Worm (Caenorhabditis elegans) whole organism, late embryonic: Measurements from ENCODE around the gene F49E2.2.

Source experiments
- C38D4.7 ChIP-seq: fragments of 200-800 bp; sonication (Bioruptor generic); optimal IDR thresholded peaks from 2 replicates; lab custom pipeline; 2018; ENCODE audit warnings: mild to moderate bottlenecking, missing genetic modification characterization, moderate library complexity, missing compliant biosample characterization
- F13H6.1 ChIP-seq: sonication (generic microtip); optimal IDR thresholded peaks from 2 replicates; lab custom pipeline; 2016; ENCODE audit warnings: missing genetic modification characterization, missing compliant biosample characterization
- T23F11.4 ChIP-seq: fragments of 200-800 bp; sonication (Bioruptor generic); optimal IDR thresholded peaks from 2 replicates; lab custom pipeline; 2018; ENCODE audit warnings: mild to moderate bottlenecking, missing genetic modification characterization, missing compliant biosample characterization
- Y22D7AL.16 ChIP-seq: sonication (generic microtip); optimal IDR thresholded peaks from 2 replicates; lab custom pipeline; 2016; ENCODE audit warnings: missing genetic modification characterization, missing compliant biosample characterization
- ceh-18 ChIP-seq: sonication (generic microtip); optimal IDR thresholded peaks from 2 replicates; lab custom pipeline; 2016; ENCODE audit warnings: missing genetic modification characterization, missing compliant biosample characterization
- ceh-19 ChIP-seq: fragments of 200-800 bp; sonication (Bioruptor generic); optimal IDR thresholded peaks from 2 replicates; lab custom pipeline; 2018; ENCODE audit warnings: mild to moderate bottlenecking, missing genetic modification characterization, missing compliant biosample characterization
- ceh-2 ChIP-seq: sonication (generic microtip); optimal IDR thresholded peaks from 2 replicates; lab custom pipeline; 2016; ENCODE audit warnings: missing genotype, missing genetic modification characterization, missing compliant biosample characterization
- ceh-24 ChIP-seq: sonication (generic microtip); optimal IDR thresholded peaks from 2 replicates; lab custom pipeline; 2016; ENCODE audit warnings: mild to moderate bottlenecking, missing genetic modification characterization, missing compliant biosample characterization
- ceh-30 ChIP-seq: fragments of 150-350 bp; optimal IDR thresholded peaks from 2 replicates; lab custom pipeline; 2014; ENCODE audit warnings: missing biosample characterization, missing genetic modification characterization
- ceh-31 ChIP-seq: sonication (generic microtip); optimal IDR thresholded peaks from 2 replicates; lab custom pipeline; 2016; ENCODE audit warnings: missing genetic modification characterization, missing compliant biosample characterization
- ceh-34 ChIP-seq: sonication (generic microtip); optimal IDR thresholded peaks from 2 replicates; lab custom pipeline; 2016; ENCODE audit warnings: mild to moderate bottlenecking, missing genetic modification characterization, missing compliant biosample characterization
- ceh-6 ChIP-seq: fragments of 200-800 bp; sonication (Bioruptor generic); optimal IDR thresholded peaks from 2 replicates; lab custom pipeline; 2018; ENCODE audit warnings: mild to moderate bottlenecking, missing genetic modification characterization, missing compliant biosample characterization
- dmd-4 ChIP-seq: sonication (generic microtip); optimal IDR thresholded peaks from 2 replicates; lab custom pipeline; 2016; ENCODE audit warnings: borderline replicate concordance, missing genetic modification characterization, missing compliant biosample characterization
- dve-1 ChIP-seq: sonication (generic microtip); optimal IDR thresholded peaks from 2 replicates; lab custom pipeline; 2017; ENCODE audit warnings: antibody characterized with exemption, mild to moderate bottlenecking, missing genetic modification characterization, missing compliant biosample characterization
- elt-2 ChIP-seq: sonication (generic microtip); optimal IDR thresholded peaks from 2 replicates; lab custom pipeline; 2016; ENCODE audit warnings: missing genetic modification reagents, missing genetic modification characterization, missing compliant biosample characterization
- elt-4 ChIP-seq: sonication (generic microtip); optimal IDR thresholded peaks from 2 replicates; lab custom pipeline; 2016; ENCODE audit warnings: missing genetic modification characterization, missing compliant biosample characterization
- eyg-1 ChIP-seq: sonication (generic microtip); optimal IDR thresholded peaks from 2 replicates; lab custom pipeline; 2016; ENCODE audit warnings: missing genotype, missing genetic modification characterization, missing compliant biosample characterization
- gmeb-2 ChIP-seq: sonication (generic microtip); optimal IDR thresholded peaks from 2 replicates; lab custom pipeline; 2016; ENCODE audit warnings: missing genetic modification characterization, inconsistent platforms, missing compliant biosample characterization
- hlh-13 ChIP-seq: fragments of 200-800 bp; sonication (Bioruptor generic); optimal IDR thresholded peaks from 2 replicates; lab custom pipeline; 2018; ENCODE audit warnings: mild to moderate bottlenecking, missing genetic modification characterization, missing compliant biosample characterization
- hlh-15 ChIP-seq: sonication (generic microtip); optimal IDR thresholded peaks from 2 replicates; lab custom pipeline; 2016; ENCODE audit warnings: missing genetic modification characterization, missing compliant biosample characterization
- hlh-8 ChIP-seq: sonication (generic microtip); optimal IDR thresholded peaks from 2 replicates; lab custom pipeline; 2016; ENCODE audit warnings: missing genotype, missing genetic modification characterization, missing compliant biosample characterization
- lim-6 ChIP-seq: sonication (generic microtip); optimal IDR thresholded peaks from 2 replicates; lab custom pipeline; 2016; ENCODE audit warnings: missing genetic modification characterization, missing compliant biosample characterization
- madf-2 ChIP-seq: sonication (generic microtip); optimal IDR thresholded peaks from 2 replicates; lab custom pipeline; 2017; ENCODE audit warnings: missing genetic modification characterization, missing compliant biosample characterization
- nfya-1 ChIP-seq: sonication (generic microtip); optimal IDR thresholded peaks from 2 replicates; lab custom pipeline; 2017; ENCODE audit warnings: missing genetic modification characterization, mild to moderate bottlenecking, missing compliant biosample characterization, antibody characterized with exemption, moderate library complexity
- nhr-11 ChIP-seq: fragments of 150-350 bp; optimal IDR thresholded peaks from 2 replicates; lab custom pipeline; 2014; ENCODE audit warnings: missing biosample characterization, missing genetic modification characterization
- npax-4 ChIP-seq: sonication (generic microtip); optimal IDR thresholded peaks from 2 replicates; lab custom pipeline; 2016; ENCODE audit warnings: missing genetic modification characterization, missing compliant biosample characterization
- odd-2 ChIP-seq: sonication (generic microtip); optimal IDR thresholded peaks from 2 replicates; lab custom pipeline; 2017; ENCODE audit warnings: antibody characterized with exemption, mild to moderate bottlenecking, missing genetic modification characterization, missing compliant biosample characterization
- pat-9 ChIP-seq: fragments of 200-800 bp; sonication (Bioruptor generic); optimal IDR thresholded peaks from 2 replicates; lab custom pipeline; 2018; ENCODE audit warnings: mild to moderate bottlenecking, missing genetic modification characterization, moderate library complexity, missing compliant biosample characterization
- pha-2 ChIP-seq: sonication (generic microtip); optimal IDR thresholded peaks from 2 replicates; lab custom pipeline; 2017; ENCODE audit warnings: mild to moderate bottlenecking, missing genetic modification characterization, missing compliant biosample characterization
- pros-1 ChIP-seq: fragments of 150-350 bp; optimal IDR thresholded peaks from 2 replicates; lab custom pipeline; 2014; ENCODE audit warnings: missing biosample characterization, missing genetic modification reagents, missing genetic modification characterization
- ref-2 ChIP-seq: sonication (generic microtip); optimal IDR thresholded peaks from 2 replicates; lab custom pipeline; 2016; ENCODE audit warnings: missing genetic modification characterization, missing compliant biosample characterization
- sox-2 ChIP-seq: fragments of 200-800 bp; sonication (Bioruptor generic); IDR thresholded peaks from 2 replicates; pipeline ENCODE4 v1.3.6; 2022; ENCODE audit warnings: missing genetic modification reagents, missing genetic modification characterization, missing compliant biosample characterization
- sox-4 ChIP-seq: sonication (generic microtip); optimal IDR thresholded peaks from 2 replicates; lab custom pipeline; 2017; ENCODE audit warnings: mild to moderate bottlenecking, missing genetic modification characterization, inconsistent platforms, missing compliant biosample characterization
- tbx-2 ChIP-seq: sonication (generic microtip); optimal IDR thresholded peaks from 2 replicates; lab custom pipeline; 2016; ENCODE audit warnings: missing genetic modification characterization, missing compliant biosample characterization
- tbx-7 ChIP-seq: sonication (generic microtip); optimal IDR thresholded peaks from 2 replicates; lab custom pipeline; 2016; ENCODE audit warnings: missing genotype, missing genetic modification characterization, missing compliant biosample characterization
- ttx-3 ChIP-seq: sonication (generic microtip); optimal IDR thresholded peaks from 2 replicates; lab custom pipeline; 2016; ENCODE audit warnings: missing genetic modification reagents, missing genetic modification characterization, missing compliant biosample characterization
- unc-3 ChIP-seq, 2 experiments: fragments of 200-800 bp in 1 of 2; sonication (Bioruptor generic) in 1 of 2; sonication (generic microtip) in 1 of 2; conservative IDR thresholded peaks in 1 of 2; optimal IDR thresholded peaks in 1 of 2; 2 replicates each; pipeline versions ENCODE4 v1.3.6 to Lab custom; 2016 to 2022; ENCODE audit warnings: missing compliant biosample characterization in 2 of 2, missing genetic modification characterization in 2 of 2, missing genetic modification reagents in 1 of 2
- unc-42 ChIP-seq: sonication (generic microtip); optimal IDR thresholded peaks from 2 replicates; lab custom pipeline; 2016; ENCODE audit warnings: missing genotype, missing genetic modification characterization, missing compliant biosample characterization
- unc-55 ChIP-seq: sonication (generic microtip); optimal IDR thresholded peaks from 2 replicates; lab custom pipeline; 2017; ENCODE audit warnings: missing biosample characterization, missing genetic modification reagents, missing genetic modification characterization

F49E2.2 gene

DNA sequence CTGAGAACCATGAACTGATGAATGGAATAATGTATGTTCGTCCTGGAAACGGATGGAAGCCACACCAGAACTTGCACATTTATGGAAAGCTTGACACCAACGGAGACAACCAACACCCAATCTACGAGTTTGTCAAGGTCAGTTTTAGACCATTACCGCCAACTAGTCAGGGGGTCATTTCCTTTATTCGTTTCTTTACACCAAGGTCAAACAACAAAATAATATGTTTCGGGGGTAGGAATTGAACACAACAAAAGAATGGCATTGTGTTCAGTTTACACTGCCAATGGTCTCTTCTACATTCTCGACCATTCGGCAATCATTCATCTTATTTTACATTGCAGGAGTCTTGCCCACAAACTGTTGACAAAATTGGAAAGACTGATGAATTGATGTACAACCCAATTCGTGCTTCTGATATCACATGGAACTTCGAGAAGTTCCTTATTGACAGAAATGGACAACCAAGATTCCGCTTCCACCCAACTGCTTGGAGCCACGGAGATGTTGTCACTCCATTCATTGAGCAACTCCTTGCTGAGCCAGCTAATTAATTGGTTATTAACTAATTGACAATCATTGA, 19.1 kb downstream of the F49E2.2 start:
- TF ChIP-seq unc-42 (tag; lab: Kevin White, UChicago) (no peak), pha-2 (tag; lab: Kevin White, UChicago) (no peak), ceh-19 (GFP tag; lab: Kevin White, UChicago) (no peak), ceh-18 (no peak), dve-1 (tag; lab: Kevin White, UChicago) (no peak)
- TF ChIP-seq, all 69 proteins: peak for 0

DNA sequence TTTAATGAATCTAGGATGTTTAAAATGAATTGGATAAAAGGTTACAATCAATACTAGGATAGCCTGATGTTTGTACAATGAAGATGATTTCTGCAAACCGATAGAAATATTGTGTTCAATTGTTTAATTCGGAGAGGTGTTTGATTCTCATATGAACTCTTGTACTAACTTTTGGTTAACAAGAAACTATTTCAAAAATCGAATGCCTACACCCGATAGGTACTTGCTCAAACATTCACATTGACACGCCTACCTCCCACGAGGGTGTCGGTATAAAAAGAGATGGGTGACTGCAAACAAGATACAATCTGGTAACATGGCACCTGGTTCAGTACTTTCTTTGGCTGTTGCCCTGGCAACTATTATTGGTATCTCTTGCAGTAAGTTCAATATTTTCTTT, 21.1 kb downstream of the F49E2.2 start, which contains the start of gene gpx-3:
Gene gpx-3, plus strand, starts transcription at position 301 of the 400 bp plus-strand sequence.
- TF ChIP-seq pha-2 (tag; lab: Kevin White, UChicago): no peak
- TF ChIP-seq tbx-2 (tag; lab: Kevin White, UChicago): no peak
- TF ChIP-seq nhr-11 (tag; lab: Kevin White, UChicago): no peak
- TF ChIP-seq eyg-1: no peak
- no peak for TF ChIP-seq ttx-3
- TF ChIP-seq hlh-15: no peak
- TF ChIP-seq dmd-4 (tag; lab: Kevin White, UChicago): no peak
- TF ChIP-seq unc-3 (GFP tag; conservative IDR thresholded peaks at IDR 0.05; lab: Robert Waterston, UW): no peak
- TF ChIP-seq unc-3 (tag; optimal IDR thresholded peaks at IDR 0.05; lab: Kevin White, UChicago): no peak
- no peak for TF ChIP-seq T23F11.4
- no peak for TF ChIP-seq ceh-34 (tag; lab: Kevin White, UChicago)
- no peak for TF ChIP-seq hlh-13
- TF ChIP-seq ceh-31 (tag; lab: Kevin White, UChicago): no peak

DNA sequence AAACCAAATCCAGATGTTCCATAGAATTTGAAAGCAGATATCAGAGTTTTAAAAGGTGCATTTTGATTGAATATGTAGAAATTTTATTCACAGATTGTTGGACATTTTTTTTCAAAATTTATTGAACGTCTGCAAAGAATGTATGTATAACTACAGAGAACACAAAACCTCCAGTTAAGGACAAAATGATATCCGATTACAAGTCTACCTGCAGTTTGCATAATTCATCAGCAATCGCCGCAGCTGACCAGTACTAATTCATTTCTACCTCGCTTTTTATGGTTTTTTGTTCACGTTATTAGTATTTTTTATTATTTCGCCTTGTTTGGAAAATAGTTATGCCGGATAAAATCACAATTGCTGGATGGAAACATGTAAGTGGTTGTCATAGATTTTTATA, 22.6 kb downstream of the F49E2.2 start, which contains the start of gene del-8:
Gene del-8, plus strand, starts transcription at position 301 of the 400 bp plus-strand sequence.
- TF ChIP-seq T23F11.4 (no peak), elt-4 (tag; lab: Kevin White, UChicago) (no peak), unc-42 (tag; lab: Kevin White, UChicago) (no peak), tbx-2 (tag; lab: Kevin White, UChicago) (no peak), eyg-1 (no peak), ceh-6 (GFP tag; lab: Kevin White, UChicago) (no peak), hlh-8 (tag; lab: Kevin White, UChicago) (no peak), gmeb-2 (no peak), ceh-2 (tag; lab: Kevin White, UChicago) (no peak), odd-2 (tag; lab: Kevin White, UChicago) (no peak), pat-9 (tag; lab: Kevin White, UChicago) (no peak), pros-1 (no peak), unc-55 (GFP tag; lab: Kevin White, UChicago) (no peak), Y22D7AL.16 (tag; lab: Kevin White, UChicago) (no peak)
- TF ChIP-seq, all 69 proteins: peak for 0

DNA sequence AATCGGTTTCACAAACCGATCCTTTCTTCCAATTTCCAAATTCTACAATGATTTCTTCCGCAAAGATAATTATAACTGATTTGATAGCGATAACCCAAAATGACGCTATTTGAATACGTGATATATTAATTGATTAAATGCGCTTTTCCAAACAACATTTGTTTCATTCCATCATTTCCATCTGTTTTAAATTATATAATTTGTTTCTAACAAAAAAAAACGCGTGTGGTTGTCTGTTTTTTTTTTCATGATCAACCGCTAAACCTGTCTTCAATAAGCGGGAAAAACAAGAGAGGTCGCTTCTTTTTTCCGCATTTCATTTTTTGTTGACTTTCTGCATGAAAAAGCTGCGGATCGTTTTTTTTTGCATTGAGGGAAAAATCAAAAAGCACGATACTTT, 30.8 kb downstream of the F49E2.2 start:
- TF ChIP-seq tbx-7 (tag; lab: Kevin White, UChicago): no peak
- TF ChIP-seq ceh-24 (tag; lab: Kevin White, UChicago): no peak
- no peak for TF ChIP-seq tbx-2 (tag; lab: Kevin White, UChicago)
- no peak for TF ChIP-seq npax-4 (tag; lab: Kevin White, UChicago)
- TF ChIP-seq unc-42 (tag; lab: Kevin White, UChicago): no peak
- TF ChIP-seq F13H6.1: no peak
- TF ChIP-seq nfya-1 (tag; lab: Kevin White, UChicago): no peak
- TF ChIP-seq unc-55 (GFP tag; lab: Kevin White, UChicago): no peak
- no peak for TF ChIP-seq C38D4.7 (GFP tag; lab: Kevin White, UChicago)
- TF ChIP-seq lim-6 (tag; lab: Kevin White, UChicago): no peak
- no peak for TF ChIP-seq ref-2 (tag; lab: Kevin White, UChicago)
- TF ChIP-seq sox-4 (tag; lab: Kevin White, UChicago): no peak
- no peak for TF ChIP-seq madf-2 (tag; lab: Kevin White, UChicago)
- TF ChIP-seq hlh-8 (tag; lab: Kevin White, UChicago): no peak
- TF ChIP-seq elt-2 (tag; lab: Kevin White, UChicago): no peak
- TF ChIP-seq ceh-30 (tag; lab: Kevin White, UChicago): no peak
- TF ChIP-seq sox-2: no peak
